Fruit fly (Drosophila melanogaster) whole organism, embryonic: ENCODE measurements around the gene Efhc1.1.

Source experiments
- Aef1 ChIP-seq: fragments of 200-800 bp; sonication (Bioruptor generic); IDR thresholded peaks from 3 replicates; pipeline ENCODE4 v1.3.6; 2022; ENCODE audit warnings: missing biosample characterization, missing genetic modification characterization
- Atf-2 ChIP-seq: fragments of 200-800 bp; sonication (Bioruptor generic); optimal IDR thresholded peaks from 2 replicates; lab custom pipeline; 2016; ENCODE audit warnings: missing biosample characterization, missing genetic modification characterization
- CG10366 ChIP-seq: fragments of 200-800 bp; sonication (Bioruptor generic); IDR thresholded peaks from 2 replicates; pipeline ENCODE4 v1.3.6; 2022; ENCODE audit warnings: missing biosample characterization, missing genetic modification characterization
- CG10565 ChIP-seq: fragments of 200-800 bp; sonication (Bioruptor generic); optimal IDR thresholded peaks from 3 replicates; lab custom pipeline; 2016; ENCODE audit warnings: missing biosample characterization, mild to moderate bottlenecking, missing genetic modification characterization
- CG11247 ChIP-seq: fragments of 200-800 bp; sonication (Bioruptor generic); IDR thresholded peaks from 2 replicates; pipeline ENCODE4 v1.3.6; 2022; ENCODE audit warnings: missing biosample characterization, missing genetic modification characterization
- CG12391 ChIP-seq: fragments of 200-800 bp; sonication (Bioruptor generic); optimal IDR thresholded peaks from 3 replicates; lab custom pipeline; 2018; ENCODE audit warnings: missing biosample characterization, mild to moderate bottlenecking, missing genetic modification characterization, moderate library complexity
- CG14050 ChIP-seq: fragments of 200-800 bp; sonication (Bioruptor generic); IDR thresholded peaks from 3 replicates; pipeline ENCODE4 v1.3.6; 2022; ENCODE audit warnings: missing biosample characterization, missing genetic modification characterization
- CG14710 ChIP-seq: fragments of 200-800 bp; sonication (Bioruptor generic); optimal IDR thresholded peaks from 3 replicates; lab custom pipeline; 2019; ENCODE audit warnings: missing biosample characterization, mild to moderate bottlenecking, missing genetic modification characterization, moderate library complexity
- CG1529 ChIP-seq: fragments of 200-800 bp; sonication (Bioruptor generic); optimal IDR thresholded peaks from 3 replicates; lab custom pipeline; 2018; ENCODE audit warnings: missing biosample characterization, missing genetic modification characterization
- CG17361 ChIP-seq: fragments of 200-800 bp; sonication (Bioruptor generic); IDR thresholded peaks from 3 replicates; pipeline ENCODE4 v1.3.6; 2022; ENCODE audit warnings: missing biosample characterization, missing genetic modification characterization
- CG2129 ChIP-seq: fragments of 200-800 bp; sonication (Bioruptor generic); IDR thresholded peaks from 2 replicates; pipeline ENCODE4 v1.3.6; 2022; ENCODE audit warnings: missing biosample characterization, missing genetic modification characterization; ENCODE audit not compliant: partially characterized antibody
- CG2875 ChIP-seq: fragments of 200-800 bp; sonication (Bioruptor generic); optimal IDR thresholded peaks from 2 replicates; lab custom pipeline; 2017; ENCODE audit warnings: missing biosample characterization, mild to moderate bottlenecking, missing genetic modification characterization, missing genetic modification reagents
- CG32772 ChIP-seq: fragments of 200-800 bp; sonication (Bioruptor generic); IDR thresholded peaks from 2 replicates; pipeline ENCODE4 v1.3.6; 2022; ENCODE audit warnings: missing biosample characterization, missing genetic modification characterization
- CG34376 ChIP-seq: fragments of 200-800 bp; sonication (Bioruptor generic); optimal IDR thresholded peaks from 2 replicates; lab custom pipeline; 2018; ENCODE audit warnings: missing biosample characterization, mild to moderate bottlenecking, missing genetic modification characterization
- CG42726 ChIP-seq: fragments of 200-800 bp; sonication (Bioruptor generic); IDR thresholded peaks from 2 replicates; pipeline ENCODE4 v1.3.6; 2022; ENCODE audit warnings: missing biosample characterization, missing genetic modification characterization; ENCODE audit not compliant: partially characterized antibody
- CG4404 ChIP-seq: fragments of 200-800 bp; sonication (Bioruptor generic); IDR thresholded peaks from 2 replicates; pipeline ENCODE4 v1.3.6; 2022; ENCODE audit warnings: missing biosample characterization, missing genetic modification characterization
- CG4854 ChIP-seq: fragments of 200-800 bp; sonication (Bioruptor generic); optimal IDR thresholded peaks from 2 replicates; lab custom pipeline; 2016; ENCODE audit warnings: missing biosample characterization, missing genetic modification characterization, inconsistent platforms
- CG6272 ChIP-seq: fragments of 200-800 bp; sonication (Bioruptor generic); IDR thresholded peaks from 2 replicates; pipeline ENCODE4 v1.3.6; 2022; ENCODE audit warnings: missing biosample characterization, missing genetic modification characterization
- CG6791 ChIP-seq: fragments of 200-800 bp; sonication (Bioruptor generic); IDR thresholded peaks from 3 replicates; pipeline ENCODE4 v1.3.6; 2022; ENCODE audit warnings: missing biosample characterization, missing genetic modification characterization; ENCODE audit not compliant: partially characterized antibody
- CG7357 ChIP-seq: fragments of 200-800 bp; sonication (Bioruptor generic); IDR thresholded peaks from 3 replicates; pipeline ENCODE4 v1.3.6; 2022; ENCODE audit warnings: missing biosample characterization, missing genetic modification characterization
- CG7372 ChIP-seq: fragments of 200-800 bp; sonication (Bioruptor generic); IDR thresholded peaks from 2 replicates; pipeline ENCODE4 v1.3.6; 2022; ENCODE audit warnings: missing biosample characterization, missing genetic modification characterization
- CG7963 ChIP-seq: fragments of 200-800 bp; sonication (Bioruptor generic); IDR thresholded peaks from 3 replicates; pipeline ENCODE4 v1.3.6; 2022; ENCODE audit warnings: missing biosample characterization, missing genetic modification characterization; ENCODE audit not compliant: partially characterized antibody
- CrebB ChIP-seq: fragments of 200-800 bp; sonication (Bioruptor generic); optimal IDR thresholded peaks from 3 replicates; lab custom pipeline; 2018; ENCODE audit warnings: missing biosample characterization, mild to moderate bottlenecking, missing genetic modification characterization
- Dp ChIP-seq: fragments of 200-800 bp; sonication (Bioruptor generic); optimal IDR thresholded peaks from 2 replicates; lab custom pipeline; 2018; ENCODE audit warnings: missing biosample characterization, mild to moderate bottlenecking, missing genetic modification characterization, moderate library complexity
- Dref ChIP-seq: fragments of 200-800 bp; sonication (Bioruptor generic); IDR thresholded peaks from 2 replicates; pipeline ENCODE4 v1.3.6; 2022; ENCODE audit warnings: missing biosample characterization, missing genetic modification characterization
- Elba2 ChIP-seq: fragments of 200-800 bp; sonication (Bioruptor generic); optimal IDR thresholded peaks from 3 replicates; lab custom pipeline; 2016; ENCODE audit warnings: missing biosample characterization, missing genetic modification characterization
- Ets97D ChIP-seq: fragments of 200-800 bp; sonication (Bioruptor generic); optimal IDR thresholded peaks from 3 replicates; lab custom pipeline; 2016; ENCODE audit warnings: missing biosample characterization, missing genetic modification characterization
- Lhr ChIP-seq: fragments of 200-800 bp; sonication (Bioruptor generic); optimal IDR thresholded peaks from 3 replicates; lab custom pipeline; 2017; ENCODE audit warnings: mild to moderate bottlenecking, missing biosample characterization, missing genetic modification reagents, missing genetic modification characterization
- NFAT ChIP-seq: fragments of 200-800 bp; sonication (Bioruptor generic); IDR thresholded peaks from 2 replicates; pipeline ENCODE4 v1.3.6; 2022; ENCODE audit warnings: missing biosample characterization, missing genetic modification characterization
- Nf-YA ChIP-seq: fragments of 200-800 bp; sonication (Bioruptor generic); IDR thresholded peaks from 2 replicates; pipeline ENCODE4 v1.3.6; 2022; ENCODE audit warnings: missing biosample characterization, missing genetic modification characterization
- Six4 ChIP-seq: fragments of 200-800 bp; sonication (Bioruptor generic); optimal IDR thresholded peaks from 2 replicates; lab custom pipeline; 2016; ENCODE audit warnings: missing biosample characterization, missing genetic modification characterization
- Ssrp ChIP-seq: fragments of 200-800 bp; sonication (Bioruptor generic); optimal IDR thresholded peaks from 2 replicates; lab custom pipeline; 2018; ENCODE audit warnings: missing biosample characterization, mild to moderate bottlenecking, missing genetic modification characterization, moderate library complexity
- Usf ChIP-seq: fragments of 200-800 bp; sonication (Bioruptor generic); optimal IDR thresholded peaks from 2 replicates; lab custom pipeline; 2017; ENCODE audit warnings: missing genotype, missing biosample characterization, missing genetic modification characterization
- Xrp1 ChIP-seq: fragments of 200-800 bp; sonication (Bioruptor generic); IDR thresholded peaks from 2 replicates; pipeline ENCODE4 v1.3.6; 2022; ENCODE audit warnings: missing biosample characterization, missing genetic modification characterization
- al ChIP-seq: fragments of 200-800 bp; sonication (Bioruptor generic); IDR thresholded peaks from 2 replicates; pipeline ENCODE4 v1.3.6; 2022; ENCODE audit warnings: missing biosample characterization, missing genetic modification characterization
- crc ChIP-seq: fragments of 200-800 bp; sonication (Bioruptor generic); optimal IDR thresholded peaks from 2 replicates; lab custom pipeline; 2016; ENCODE audit warnings: missing biosample characterization, missing genetic modification characterization
- dmrt11E ChIP-seq: fragments of 200-800 bp; sonication (Bioruptor generic); optimal IDR thresholded peaks from 3 replicates; lab custom pipeline; 2018; ENCODE audit warnings: missing biosample characterization, mild to moderate bottlenecking, missing genetic modification characterization, moderate library complexity
- fd96Cb ChIP-seq: fragments of 200-800 bp; sonication (Bioruptor generic); optimal IDR thresholded peaks from 2 replicates; lab custom pipeline; 2018; ENCODE audit warnings: missing biosample characterization, mild to moderate bottlenecking, missing genetic modification characterization, moderate library complexity
- h ChIP-seq: fragments of >200 bp; optimal IDR thresholded peaks from 2 replicates; lab custom pipeline; 2017
- insv ChIP-seq, 2 experiments: fragments of 200-800 bp; sonication (Bioruptor generic); optimal IDR thresholded peaks; 3 replicates each; lab custom pipeline; 2016 to 2018; ENCODE audit warnings: missing biosample characterization in 2 of 2, missing genetic modification characterization in 2 of 2
- lov ChIP-seq, 2 experiments: fragments of 200-800 bp in 1 of 2; fragments of >200 bp in 1 of 2; sonication (Bioruptor generic) in 1 of 2; IDR thresholded peaks in 1 of 2; optimal IDR thresholded peaks in 1 of 2; 2 replicates in 1 of 2; 3 replicates in 1 of 2; pipeline versions ENCODE4 v1.3.6 to Lab custom; 2017 to 2022; ENCODE audit warnings: missing biosample characterization in 1 of 2, missing genetic modification characterization in 1 of 2
- mam ChIP-seq: fragments of 200-800 bp; sonication (Bioruptor generic); optimal IDR thresholded peaks from 3 replicates; lab custom pipeline; 2016; ENCODE audit warnings: missing biosample characterization, missing genetic modification characterization
- mirr ChIP-seq: fragments of 200-800 bp; sonication (Bioruptor generic); optimal IDR thresholded peaks from 3 replicates; lab custom pipeline; 2018; ENCODE audit warnings: missing biosample characterization, mild to moderate bottlenecking, missing genetic modification characterization
- prd ChIP-seq, 3 experiments: fragments of >200 bp in 2 of 3; fragments of 200-800 bp in 1 of 3; sonication (Bioruptor generic) in 1 of 3; optimal IDR thresholded peaks in 2 of 3; IDR thresholded peaks in 1 of 3; 2 replicates in 2 of 3; 3 replicates in 1 of 3; pipeline versions ENCODE4 v1.3.6 to Lab custom; 2017 to 2022; ENCODE audit warnings: missing biosample characterization in 1 of 3, missing genetic modification characterization in 1 of 3
- slbo ChIP-seq: fragments of 200-800 bp; sonication (Bioruptor generic); IDR thresholded peaks from 2 replicates; pipeline ENCODE4 v1.3.6; 2022; ENCODE audit warnings: missing biosample characterization, missing genetic modification characterization
- stwl ChIP-seq: fragments of 200-800 bp; sonication (Bioruptor generic); optimal IDR thresholded peaks from 3 replicates; lab custom pipeline; 2018; ENCODE audit warnings: missing biosample characterization, mild to moderate bottlenecking, missing genetic modification characterization, moderate library complexity
- trem ChIP-seq: fragments of 200-800 bp; optimal IDR thresholded peaks from 3 replicates; lab custom pipeline; 2019; ENCODE audit warnings: missing biosample characterization, mild to moderate bottlenecking, missing genetic modification characterization, moderate library complexity
- twi ChIP-seq: fragments of 200-800 bp; optimal IDR thresholded peaks from 2 replicates; lab custom pipeline; 2019; ENCODE audit warnings: missing biosample characterization, mild to moderate bottlenecking, missing genetic modification characterization, moderate library complexity
- zen2 ChIP-seq: fragments of 200-800 bp; sonication (Bioruptor generic); IDR thresholded peaks from 3 replicates; pipeline ENCODE4 v1.3.6; 2022; ENCODE audit warnings: missing biosample characterization, missing genetic modification characterization; ENCODE audit not compliant: partially characterized antibody

Gene Efhc1.1

DNA sequence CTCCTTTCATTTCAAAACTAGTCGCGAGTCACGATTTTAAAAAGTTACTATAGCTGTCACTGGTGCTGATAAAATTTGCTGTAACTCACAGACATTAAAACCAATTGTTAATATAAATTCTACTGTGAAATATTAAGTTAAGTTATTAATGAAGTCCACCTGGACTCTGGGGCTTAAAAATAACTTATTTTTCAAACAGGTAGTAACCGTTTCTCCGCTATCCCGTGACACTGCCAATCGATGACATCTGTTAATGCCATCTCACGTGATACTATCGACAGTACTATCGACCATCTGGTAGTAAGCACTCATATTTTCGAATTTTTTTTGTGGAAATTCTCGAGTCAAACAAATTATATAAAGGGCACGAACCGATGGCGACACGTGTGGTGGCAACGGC is 49.5 kb downstream of the Efhc1.1 start, which contains the start of the genes CG12379 and MagR (continued):
- TF ChIP-seq CG10366 (GFP tag; lab: Robert Waterston, UW) (peak; percentile 28; the same call in 1 of the 2 replicates), trem (peak; percentile 54), slbo (peak; percentile 62), zen2 (GFP tag; lab: Robert Waterston, UW) (peak; percentile 37; the same call in 1 of the 3 replicates), CG2129 (GFP tag; lab: Robert Waterston, UW) (peak; percentile 48), CG17361 (GFP tag; lab: Robert Waterston, UW) (peak; percentile 83), Ssrp (tag; lab: Kevin White, UChicago) (peak; percentile 44), dmrt11E (tag; lab: Kevin White, UChicago) (peak; percentile 47), Dref (peak; percentile 69), CG34376 (peak; percentile 77), stwl (no peak), CG12391 (peak; percentile 65), Ets97D (GFP tag; lab: Kevin White, UChicago) (peak; percentile 30), twi (tag; lab: Kevin White, UChicago) (peak; percentile 76), CG6791 (GFP tag; lab: Robert Waterston, UW) (peak; percentile 67; the same call in 2 of the 3 replicates), CG2875 (GFP tag; lab: Kevin White, UChicago) (no peak), CG14710 (tag; lab: Kevin White, UChicago) (peak; percentile 79), prd (optimal IDR thresholded peaks at IDR 0.05; lab: Kevin White, UChicago) (no peak), prd (GFP tag; IDR thresholded peaks at IDR 0.05; lab: Robert Waterston, UW) (peak; percentile 70), Aef1 (peak; percentile 39; the same call in 2 of the 3 replicates), mam (GFP tag; lab: Kevin White, UChicago) (peak; percentile 72), mirr (GFP tag; lab: Kevin White, UChicago) (peak; percentile 24), Elba2 (GFP tag; lab: Kevin White, UChicago) (peak; percentile 8), al (peak; percentile 65), Atf-2 (GFP tag; lab: Kevin White, UChicago) (peak; percentile 57), CG6272 (GFP tag; lab: Robert Waterston, UW) (peak; percentile 49), CG10565 (GFP tag; lab: Kevin White, UChicago) (no peak), h (lab: Kevin White, UChicago) (no peak), Lhr (GFP tag; lab: Kevin White, UChicago) (no peak), fd96Cb (tag; lab: Kevin White, UChicago) (peak; percentile 4), insv (GFP tag; optimal IDR thresholded peaks at IDR 0.05; lab: Kevin White, UChicago) (peak in 1 of 2 experiments; percentile 48), CG1529 (no peak), CG7357 (GFP tag; lab: Robert Waterston, UW) (0 out of 3 replicates have a peak, but pooled peaks have one; percentile 37), crc (peak; percentile 35), CG42726 (peak; percentile 62; the same call in 1 of the 2 replicates), lov (optimal IDR thresholded peaks at IDR 0.05; lab: Kevin White, UChicago) (no peak), lov (GFP tag; IDR thresholded peaks at IDR 0.05; lab: Robert Waterston, UW) (no peak), CG4404 (GFP tag; lab: Robert Waterston, UW) (peak; percentile 55; the same call in 1 of the 2 replicates), CG11247 (GFP tag; lab: Robert Waterston, UW) (no peak), CrebB (tag; lab: Kevin White, UChicago) (peak; percentile 28), CG4854 (GFP tag; lab: Kevin White, UChicago) (no peak), Six4 (GFP tag; lab: Kevin White, UChicago) (peak; percentile 3), CG32772 (GFP tag; lab: Robert Waterston, UW) (peak; percentile 53; the same call in 1 of the 2 replicates), Nf-YA (GFP tag; lab: Robert Waterston, UW) (no peak), CG7372 (peak; percentile 40; the same call in 1 of the 2 replicates), Xrp1 (peak; percentile 35; the same call in 1 of the 2 replicates), Usf (GFP tag; lab: Kevin White, UChicago) (peak; percentile 22), Dp (GFP tag; lab: Kevin White, UChicago) (peak; percentile 36), NFAT (peak; percentile 39; the same call in 1 of the 2 replicates), CG7963 (GFP tag; lab: Robert Waterston, UW) (peak; percentile 60), CG14050 (GFP tag; lab: Robert Waterston, UW) (no peak)
